Worm (Caenorhabditis elegans): Measurements from ENCODE around the gene far-1.

Gene far-1

ce11 chrIII:9052371-9052978, 28.5 kb downstream of the far-1 start:
- TF ChIP-seq attf-5 (GFP tag; optimal IDR thresholded peaks at IDR 0.05) (peak; percentile 68), F22D6.2 (tag; optimal IDR thresholded peaks at IDR 0.05) (no peak), F23B12.7 (tag; optimal IDR thresholded peaks at IDR 0.05; ENCODE audit: insufficient read depth) (peak; percentile 3), nhr-90 (tag; optimal IDR thresholded peaks at IDR 0.05) (peak; percentile 45), cebp-1 (GFP tag; IDR thresholded peaks at IDR 0.05) (no peak), cebp-1 (tag; optimal IDR thresholded peaks at IDR 0.05) (peak; percentile 70), lin-26 (GFP tag; IDR thresholded peaks at IDR 0.05) (0 out of 2 replicates have a peak, but pooled peaks have one; percentile 53), nhr-120 (GFP tag; IDR thresholded peaks at IDR 0.05) (no peak), lin-54 (GFP tag; optimal IDR thresholded peaks at IDR 0.05) (peak; percentile 49), lsl-1 (GFP tag; optimal IDR thresholded peaks at IDR 0.05) (no peak), madf-6 (GFP tag; IDR thresholded peaks at IDR 0.05) (0 out of 2 replicates have a peak, but pooled peaks have one; percentile 11), pbrm-1 (GFP tag; IDR thresholded peaks at IDR 0.05) (peak; percentile 70; the same call in 1 of the 2 replicates), T26A5.8 (tag; optimal IDR thresholded peaks at IDR 0.05) (no peak), repo-1 (tag; optimal IDR thresholded peaks at IDR 0.05) (no peak), attf-3 (GFP tag; conservative IDR thresholded peaks at IDR 0.05) (no peak), dpff-1 (tag; optimal IDR thresholded peaks at IDR 0.05) (no peak), C06A6.2 (GFP tag; conservative IDR thresholded peaks at IDR 0.05) (0 out of 2 replicates have a peak, but pooled peaks have one; percentile 10), lag-1 (GFP tag; IDR thresholded peaks at IDR 0.05) (no peak), B0019.2 (GFP tag; conservative IDR thresholded peaks at IDR 0.05) (peak; percentile 59; the same call in 1 of the 2 replicates), nhr-27 (tag; optimal IDR thresholded peaks at IDR 0.05) (no peak), ztf-25 (GFP tag; IDR thresholded peaks at IDR 0.05) (no peak), aptf-3 (GFP tag; IDR thresholded peaks at IDR 0.05) (0 out of 2 replicates have a peak, but pooled peaks have one; percentile 86), F57A8.1 (GFP tag; optimal IDR thresholded peaks at IDR 0.05) (no peak), snpc-1.1 (tag; optimal IDR thresholded peaks at IDR 0.05; ENCODE audit: insufficient read depth) (no peak), ceh-58 (GFP tag; IDR thresholded peaks at IDR 0.05) (no peak), die-1 (tag; optimal IDR thresholded peaks at IDR 0.05) (peak; percentile 31), sea-2 (GFP tag; IDR thresholded peaks at IDR 0.05) (no peak), hrde-1 (tag; optimal IDR thresholded peaks at IDR 0.05; ENCODE audit: borderline replicate concordance) (no peak), C17E4.6 (GFP tag; IDR thresholded peaks at IDR 0.05) (no peak), ztf-3 (GFP tag; optimal IDR thresholded peaks at IDR 0.05) (peak; percentile 60), egl-18 (GFP tag; IDR thresholded peaks at IDR 0.05) (0 out of 2 replicates have a peak, but pooled peaks have one; percentile 21), ekl-4 (GFP tag; IDR thresholded peaks at IDR 0.05) (no peak; the same call in 1 of the 2 replicates), F33H1.4 (GFP tag; IDR thresholded peaks at IDR 0.05) (no peak), rcor-1 (GFP tag; IDR thresholded peaks at IDR 0.05) (peak; percentile 53), gei-17 (GFP tag; optimal IDR thresholded peaks at IDR 0.05) (no peak), K12H6.12 (tag; optimal IDR thresholded peaks at IDR 0.05) (peak; percentile 29), lir-1 (GFP tag; conservative IDR thresholded peaks at IDR 0.05) (no peak), zfh-2 (GFP tag; conservative IDR thresholded peaks at IDR 0.05) (peak; percentile 97), mel-28 (tag; optimal IDR thresholded peaks at IDR 0.05; ENCODE audit: borderline replicate concordance) (no peak), efl-1 (GFP tag; optimal IDR thresholded peaks at IDR 0.05) (no peak), egrh-3 (GFP tag; IDR thresholded peaks at IDR 0.05) (0 out of 2 replicates have a peak, but pooled peaks have one; percentile 19), F39B2.1 (GFP tag; IDR thresholded peaks at IDR 0.05) (no peak), Y79H2A.3 (GFP tag; conservative IDR thresholded peaks at IDR 0.05) (no peak), B0336.3 (GFP tag; IDR thresholded peaks at IDR 0.05) (peak; percentile 58; the same call in 1 of the 2 replicates), madf-10 (tag; optimal IDR thresholded peaks at IDR 0.05) (no peak), hlh-12 (tag; optimal IDR thresholded peaks at IDR 0.05) (no peak), chd-7 (tag; optimal IDR thresholded peaks at IDR 0.05) (peak; percentile 76), sptf-2 (GFP tag; optimal IDR thresholded peaks at IDR 0.05) (no peak)
